Worm (Caenorhabditis elegans) whole organism, L1 larva: ENCODE results near the gene F55A11.8.

ENCODE experiments used
- C04F5.9 ChIP-seq: sonication (generic microtip); optimal IDR thresholded peaks from 2 replicates; lab custom pipeline; 2016; ENCODE audit warnings: missing genetic modification characterization, missing compliant biosample characterization
- dsc-1 ChIP-seq: sonication (generic microtip); optimal IDR thresholded peaks from 2 replicates; lab custom pipeline; 2016; ENCODE audit warnings: mild to moderate bottlenecking, missing genetic modification characterization, missing compliant biosample characterization
- fkh-10 ChIP-seq: sonication (generic microtip); optimal IDR thresholded peaks from 2 replicates; lab custom pipeline; 2017; ENCODE audit warnings: missing biosample characterization, missing genetic modification reagents, missing genetic modification characterization
- lin-13 ChIP-seq: fragments of 150-350 bp; optimal IDR thresholded peaks from 2 replicates; lab custom pipeline; 2014; ENCODE audit warnings: missing biosample characterization, missing genetic modification reagents, missing genetic modification characterization
- lin-39 ChIP-seq: fragments of 150-350 bp; optimal IDR thresholded peaks from 2 replicates; lab custom pipeline; 2014; ENCODE audit warnings: missing biosample characterization, missing genetic modification reagents, missing genetic modification characterization
- lsy-2 ChIP-seq, 2 experiments: fragments of 150-350 bp; optimal IDR thresholded peaks; 2 replicates each; lab custom pipeline; 2014; ENCODE audit warnings: missing biosample characterization in 2 of 2, missing genetic modification characterization in 2 of 2
- mep-1 ChIP-seq: fragments of 150-350 bp; optimal IDR thresholded peaks from 2 replicates; lab custom pipeline; 2014; ENCODE audit warnings: missing biosample characterization, missing genetic modification characterization
- nhr-28 ChIP-seq: fragments of 150-350 bp; optimal IDR thresholded peaks from 2 replicates; lab custom pipeline; 2014; ENCODE audit warnings: missing biosample characterization, missing genetic modification characterization
- pqm-1 ChIP-seq: sonication (generic microtip); optimal IDR thresholded peaks from 3 replicates; lab custom pipeline; 2017; ENCODE audit warnings: missing biosample characterization, missing genetic modification characterization
- skn-1 ChIP-seq: fragments of 150-350 bp; optimal IDR thresholded peaks from 2 replicates; lab custom pipeline; 2014; ENCODE audit warnings: missing biosample characterization, missing genetic modification characterization
- snpc-4 ChIP-seq: fragments of 150-350 bp; optimal IDR thresholded peaks from 2 replicates; lab custom pipeline; 2014; ENCODE audit warnings: missing biosample characterization, missing genetic modification characterization
- unc-62 ChIP-seq: fragments of 150-350 bp; optimal IDR thresholded peaks from 2 replicates; lab custom pipeline; 2014; ENCODE audit warnings: missing biosample characterization, missing genetic modification reagents, missing genetic modification characterization
- unc-98 ChIP-seq: fragments of 200-800 bp; sonication (Bioruptor generic); IDR thresholded peaks from 2 replicates; pipeline ENCODE4 v1.3.6; 2022; ENCODE audit warnings: missing genetic modification characterization, missing compliant biosample characterization

- no peak for TF ChIP-seq skn-1 (tag; lab: Kevin White, UChicago)
- TF ChIP-seq lin-39 (tag; lab: Kevin White, UChicago), result no peak
- TF ChIP-seq C04F5.9 (tag; lab: Kevin White, UChicago), result no peak
- no peak for TF ChIP-seq nhr-28 (tag; lab: Kevin White, UChicago)
- TF ChIP-seq fkh-10 (GFP tag; lab: Kevin White, UChicago), result no peak
- TF ChIP-seq dsc-1 (tag; lab: Kevin White, UChicago), result no peak
- TF ChIP-seq pqm-1, result no peak
- no peak for TF ChIP-seq snpc-4 (tag; lab: Kevin White, UChicago)
- no peak for TF ChIP-seq mep-1 (tag; lab: Kevin White, UChicago)
- TF ChIP-seq unc-62 (GFP tag; lab: Kevin White, UChicago), result no peak
- no peak for TF ChIP-seq lin-13 (GFP tag; lab: Kevin White, UChicago)
- TF ChIP-seq lsy-2 (tag; optimal IDR thresholded peaks at IDR 0.05; lab: Kevin White, UChicago), result peak in 1 of 2 experiments; percentile 15
- no peak for TF ChIP-seq unc-98
Observed at ce11 chrV:11836073-11836472, 48.1 kb downstream of the F55A11.8 start, which contains the start of gene R13H4.2.
